Worm (Caenorhabditis elegans) whole organism, early embryonic: Measurements from ENCODE around the gene str-9.

Source experiments
- F13C5.2 ChIP-seq: sonication (generic microtip); optimal IDR thresholded peaks from 2 replicates; lab custom pipeline; 2017; ENCODE audit warnings: mild to moderate bottlenecking, missing genetic modification characterization, inconsistent platforms, missing compliant biosample characterization
- aly-1 ChIP-seq: sonication (generic microtip); optimal IDR thresholded peaks from 2 replicates; lab custom pipeline; 2016; ENCODE audit warnings: missing genetic modification characterization, missing compliant biosample characterization
- ama-1 ChIP-seq: fragments of 150-350 bp; optimal IDR thresholded peaks from 2 replicates; lab custom pipeline; 2014
- ceh-13 ChIP-seq: fragments of 200-800 bp; sonication (Bioruptor generic); optimal IDR thresholded peaks from 2 replicates; lab custom pipeline; 2018; ENCODE audit warnings: mild to moderate bottlenecking, missing genetic modification characterization, missing compliant biosample characterization
- ets-7 ChIP-seq: sonication (generic microtip); optimal IDR thresholded peaks from 2 replicates; lab custom pipeline; 2016; ENCODE audit warnings: missing genotype, missing genetic modification characterization, missing compliant biosample characterization
- flt-1 ChIP-seq: fragments of 200-800 bp; sonication (Bioruptor generic); IDR thresholded peaks from 2 replicates; pipeline ENCODE4 v1.3.6; 2022; ENCODE audit warnings: missing genetic modification characterization, missing compliant biosample characterization
- hmbx-1 ChIP-seq: sonication (generic microtip); optimal IDR thresholded peaks from 2 replicates; lab custom pipeline; 2016; ENCODE audit warnings: mild to moderate bottlenecking, missing genetic modification characterization, missing compliant biosample characterization
- hmg-4 ChIP-seq: fragments of 200-800 bp; sonication (Bioruptor generic); optimal IDR thresholded peaks from 2 replicates; lab custom pipeline; 2018; ENCODE audit warnings: mild to moderate bottlenecking, missing genetic modification characterization, missing compliant biosample characterization
- hnd-1 ChIP-seq: sonication (generic microtip); optimal IDR thresholded peaks from 2 replicates; lab custom pipeline; 2016; ENCODE audit warnings: missing genetic modification characterization, missing compliant biosample characterization
- pes-1 ChIP-seq: fragments of 200-800 bp; sonication (Bioruptor generic); IDR thresholded peaks from 2 replicates; pipeline ENCODE4 v1.3.6; 2022; ENCODE audit warnings: missing genetic modification reagents, missing genetic modification characterization, missing compliant biosample characterization
- sea-1 ChIP-seq: fragments of 200-800 bp; sonication (Bioruptor generic); conservative IDR thresholded peaks from 2 replicates; pipeline ENCODE4 v1.3.6; 2022; ENCODE audit warnings: missing genetic modification characterization, missing compliant biosample characterization
- tbx-11 ChIP-seq: fragments of 200-800 bp; sonication (Bioruptor generic); IDR thresholded peaks from 2 replicates; pipeline ENCODE4 v1.3.6; 2022; ENCODE audit warnings: missing genetic modification characterization, missing compliant biosample characterization
- tbx-37 ChIP-seq: fragments of 200-800 bp; sonication (Bioruptor generic); conservative IDR thresholded peaks from 2 replicates; pipeline ENCODE4 v1.3.6; 2022; ENCODE audit warnings: missing genetic modification reagents, missing genetic modification characterization, missing compliant biosample characterization
- tra-4 ChIP-seq: sonication (generic microtip); optimal IDR thresholded peaks from 2 replicates; lab custom pipeline; 2017; ENCODE audit warnings: missing genetic modification characterization, missing compliant biosample characterization

ce11 chrV:15710401-15710800, 48.1 kb upstream of the str-9 start, which contains the start of gene Y6E2A.1:
- no peak for TF ChIP-seq tra-4
- no peak for TF ChIP-seq hmg-4 (GFP tag; lab: Kevin White, UChicago)
- TF ChIP-seq pes-1 (GFP tag; lab: Robert Waterston, UW) = no peak
- no peak for TF ChIP-seq ets-7 (tag; lab: Kevin White, UChicago)
- TF ChIP-seq hnd-1 (tag; lab: Kevin White, UChicago) = no peak
- TF ChIP-seq flt-1 = no peak
- no peak for TF ChIP-seq hmbx-1 (tag; lab: Kevin White, UChicago)
- no peak for TF ChIP-seq ama-1 (lab: Kevin White, UChicago)
- TF ChIP-seq tbx-11 (GFP tag; lab: Robert Waterston, UW) = no peak
- TF ChIP-seq aly-1 (tag; lab: Kevin White, UChicago) = no peak
- no peak for TF ChIP-seq sea-1
- no peak for TF ChIP-seq ceh-13 (GFP tag; lab: Kevin White, UChicago)
- no peak for TF ChIP-seq tbx-37 (GFP tag; lab: Robert Waterston, UW)
- no peak for TF ChIP-seq F13C5.2 (tag; lab: Kevin White, UChicago)
